Worm (Caenorhabditis elegans) whole organism, L4 larva: ENCODE measurements around the gene rpl-11.2.

Experiments used
- Y48G9A.11 ChIP-seq: fragments of 200-800 bp; sonication (Bioruptor generic); IDR thresholded peaks from 2 replicates; pipeline ENCODE4 v1.3.6; 2022; ENCODE audit warnings: missing genetic modification reagents, missing genetic modification characterization, missing compliant biosample characterization
- ama-1 ChIP-seq: fragments of 150-350 bp; optimal IDR thresholded peaks from 2 replicates; lab custom pipeline; 2014; ENCODE audit warnings: inconsistent platforms, mixed read lengths
- jun-1 ChIP-seq: fragments of 150-350 bp; optimal IDR thresholded peaks from 2 replicates; lab custom pipeline; 2014; ENCODE audit warnings: missing biosample characterization, missing genetic modification reagents, missing genetic modification characterization
- lin-39 ChIP-seq: fragments of 150-350 bp; optimal IDR thresholded peaks from 2 replicates; lab custom pipeline; 2014; ENCODE audit warnings: missing biosample characterization, missing genetic modification reagents, missing genetic modification characterization
- nhr-76 ChIP-seq: fragments of 150-350 bp; optimal IDR thresholded peaks from 2 replicates; lab custom pipeline; 2014; ENCODE audit warnings: missing biosample characterization, missing genetic modification characterization

ce11 chrX:2197444-2197843 lies 45.0 kb downstream of the rpl-11.2 start:
- TF ChIP-seq Y48G9A.11 (GFP tag; lab: Robert Waterston, UW), result no peak
- no peak for TF ChIP-seq nhr-76 (tag; lab: Kevin White, UChicago)
- TF ChIP-seq lin-39 (tag; lab: Kevin White, UChicago), result no peak
- no peak for TF ChIP-seq jun-1 (tag; lab: Kevin White, UChicago)
- TF ChIP-seq ama-1 (lab: Kevin White, UChicago), result no peak
